Worm (Caenorhabditis elegans): ENCODE results near the gene osm-6.

osm-6 gene

DNA sequence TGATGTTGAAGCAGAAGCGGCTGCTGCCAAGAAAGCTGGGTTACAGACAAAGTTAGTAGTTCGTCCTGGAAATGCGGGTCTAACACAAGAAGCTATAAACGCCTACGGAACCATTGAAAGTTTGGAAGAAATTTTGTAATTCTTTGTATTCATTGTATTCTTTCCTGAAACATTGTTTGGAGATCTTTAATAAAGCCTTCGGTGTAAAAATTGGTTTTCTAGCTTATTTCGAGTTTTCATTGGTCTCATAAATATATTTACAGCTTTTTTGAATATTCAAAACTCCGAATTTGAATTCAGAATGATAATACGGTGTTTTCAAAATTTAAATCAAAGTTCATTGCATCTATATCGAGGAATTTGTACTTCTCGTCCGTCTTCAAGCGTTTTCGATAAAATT lies 7.6 kb upstream of the osm-6 start, which contains the start of gene F58H1.8:
TSS of gene F58H1.8 (plus strand) at position 301 of the 400 bp plus-strand sequence.
- TF ChIP-seq nhr-77 (tag; optimal IDR thresholded peaks at IDR 0.05) (no peak), skn-1 (tag; optimal IDR thresholded peaks at IDR 0.05) (no peak), nhr-23 (tag; optimal IDR thresholded peaks at IDR 0.05) (no peak), R02D3.7 (tag; optimal IDR thresholded peaks at IDR 0.05) (no peak), mdl-1 (tag; optimal IDR thresholded peaks at IDR 0.05) (no peak)

DNA sequence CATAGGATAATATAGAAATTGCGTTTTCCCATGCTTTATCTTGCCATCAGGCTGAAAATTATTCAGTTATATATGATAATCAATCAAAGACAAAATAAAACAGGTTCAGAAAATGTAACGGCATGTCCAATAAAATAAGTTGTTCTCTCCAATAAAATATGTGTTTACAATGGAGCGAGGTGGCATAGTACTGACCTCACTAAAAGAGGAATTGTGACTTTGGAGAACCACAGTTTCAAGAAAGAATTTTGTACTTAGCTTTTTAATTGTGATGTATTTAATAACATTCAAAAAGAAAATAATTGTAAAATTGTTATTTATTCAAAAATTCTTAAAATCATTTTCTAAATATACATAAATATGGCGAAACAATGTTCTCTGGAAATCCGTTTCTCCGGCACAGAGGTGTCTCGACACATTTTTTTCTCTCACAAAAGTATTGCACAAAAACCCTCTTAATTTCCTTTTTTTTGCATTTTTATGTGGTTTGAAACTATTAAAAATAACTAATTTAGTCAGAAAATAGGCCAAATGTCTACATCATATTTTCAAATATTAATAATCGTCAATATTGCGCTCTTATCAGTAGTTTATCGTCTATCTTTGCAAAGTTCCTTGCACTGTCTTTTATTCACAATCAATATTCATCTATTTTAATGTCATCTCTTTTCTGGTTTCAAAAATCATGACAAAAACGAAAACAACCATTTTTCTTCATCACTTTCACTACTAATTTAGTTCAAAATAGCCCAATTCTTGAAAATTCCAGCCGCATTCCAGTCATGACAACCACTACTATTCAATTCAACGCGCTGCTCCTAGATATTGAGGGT lies 6.2 kb upstream of the osm-6 start, which contains the start of the genes aman-2 and F58H1.3:
TSS of gene aman-2 (minus strand) at position 51 of the 833 bp plus-strand sequence.
TSS of gene F58H1.3 (plus strand) at position 783 of the 833 bp plus-strand sequence.
- TF ChIP-seq fos-1 (tag; optimal IDR thresholded peaks at IDR 0.05) (peak; percentile 6), alr-1 (tag; optimal IDR thresholded peaks at IDR 0.05) (no peak), mab-5 (tag; optimal IDR thresholded peaks at IDR 0.05) (no peak), C34F6.9 (tag; optimal IDR thresholded peaks at IDR 0.05) (peak; percentile 82), nhr-11 (tag; optimal IDR thresholded peaks at IDR 0.05) (no peak), nhr-25 (tag; optimal IDR thresholded peaks at IDR 0.05) (no peak), skn-1 (tag; optimal IDR thresholded peaks at IDR 0.05) (no peak), ama-1 (optimal IDR thresholded peaks at IDR 0.05) (no peak), aly-2 (tag; optimal IDR thresholded peaks at IDR 0.05) (no peak), sem-4 (tag; optimal IDR thresholded peaks at IDR 0.05) (no peak), ztf-11 (tag; optimal IDR thresholded peaks at IDR 0.05) (no peak), dmd-4 (tag; optimal IDR thresholded peaks at IDR 0.05) (no peak), nhr-10 (tag; optimal IDR thresholded peaks at IDR 0.05) (no peak), ztf-1 (GFP tag; conservative IDR thresholded peaks at IDR 0.05) (no peak), elt-1 (tag; optimal IDR thresholded peaks at IDR 0.05) (no peak), ztf-4 (tag; optimal IDR thresholded peaks at IDR 0.05) (no peak), unc-39 (tag; optimal IDR thresholded peaks at IDR 0.05) (no peak), sma-3 (GFP tag; optimal IDR thresholded peaks at IDR 0.05) (peak; percentile 60), lsy-2 (tag; optimal IDR thresholded peaks at IDR 0.05) (peak in 1 of 2 experiments; percentile 70), zag-1 (tag; optimal IDR thresholded peaks at IDR 0.05) (no peak), nhr-6 (tag; optimal IDR thresholded peaks at IDR 0.05) (no peak), egl-27 (tag; optimal IDR thresholded peaks at IDR 0.05) (no peak), crh-2 (tag; optimal IDR thresholded peaks at IDR 0.05) (peak; percentile 26), unc-55 (GFP tag; optimal IDR thresholded peaks at IDR 0.05) (peak; percentile 66), R02D3.7 (tag; optimal IDR thresholded peaks at IDR 0.05) (no peak), Y55F3AM.14 (GFP tag; optimal IDR thresholded peaks at IDR 0.05) (no peak), mdl-1 (tag; optimal IDR thresholded peaks at IDR 0.05) (no peak), peb-1 (tag; optimal IDR thresholded peaks at IDR 0.05) (no peak), snpc-4 (tag; optimal IDR thresholded peaks at IDR 0.05) (peak; percentile 11), mbf-1 (tag; optimal IDR thresholded peaks at IDR 0.05) (no peak), lin-39 (tag; optimal IDR thresholded peaks at IDR 0.05) (no peak), sma-9 (GFP tag; optimal IDR thresholded peaks at IDR 0.05) (no peak), sma-9 (tag; optimal IDR thresholded peaks at IDR 0.05) (no peak), ZK546.5 (tag; optimal IDR thresholded peaks at IDR 0.05) (no peak), blmp-1 (tag; optimal IDR thresholded peaks at IDR 0.05; ENCODE audit: insufficient read depth) (no peak), unc-62 (GFP tag; optimal IDR thresholded peaks at IDR 0.05) (no peak), nhr-129 (tag; optimal IDR thresholded peaks at IDR 0.05) (peak; percentile 37), elt-3 (tag; optimal IDR thresholded peaks at IDR 0.05) (no peak), nhr-23 (tag; optimal IDR thresholded peaks at IDR 0.05) (no peak), F13H6.1 (tag; optimal IDR thresholded peaks at IDR 0.05) (no peak), ceh-82 (tag; optimal IDR thresholded peaks at IDR 0.05) (no peak), nhr-12 (tag; optimal IDR thresholded peaks at IDR 0.05) (no peak), gmeb-1 (tag; optimal IDR thresholded peaks at IDR 0.05) (no peak), lin-13 (GFP tag; optimal IDR thresholded peaks at IDR 0.05) (peak; percentile 36), nhr-77 (tag; optimal IDR thresholded peaks at IDR 0.05) (no peak), ceh-16 (tag; optimal IDR thresholded peaks at IDR 0.05) (no peak), nhr-21 (tag; optimal IDR thresholded peaks at IDR 0.05) (no peak), nhr-237 (tag; optimal IDR thresholded peaks at IDR 0.05) (no peak)
